Fruit fly (Drosophila melanogaster): Measurements from ENCODE around the gene Prx4.
A peak's percentile ranks its signal among the peaks of the same experiment; 100 is the strongest.

DNA sequence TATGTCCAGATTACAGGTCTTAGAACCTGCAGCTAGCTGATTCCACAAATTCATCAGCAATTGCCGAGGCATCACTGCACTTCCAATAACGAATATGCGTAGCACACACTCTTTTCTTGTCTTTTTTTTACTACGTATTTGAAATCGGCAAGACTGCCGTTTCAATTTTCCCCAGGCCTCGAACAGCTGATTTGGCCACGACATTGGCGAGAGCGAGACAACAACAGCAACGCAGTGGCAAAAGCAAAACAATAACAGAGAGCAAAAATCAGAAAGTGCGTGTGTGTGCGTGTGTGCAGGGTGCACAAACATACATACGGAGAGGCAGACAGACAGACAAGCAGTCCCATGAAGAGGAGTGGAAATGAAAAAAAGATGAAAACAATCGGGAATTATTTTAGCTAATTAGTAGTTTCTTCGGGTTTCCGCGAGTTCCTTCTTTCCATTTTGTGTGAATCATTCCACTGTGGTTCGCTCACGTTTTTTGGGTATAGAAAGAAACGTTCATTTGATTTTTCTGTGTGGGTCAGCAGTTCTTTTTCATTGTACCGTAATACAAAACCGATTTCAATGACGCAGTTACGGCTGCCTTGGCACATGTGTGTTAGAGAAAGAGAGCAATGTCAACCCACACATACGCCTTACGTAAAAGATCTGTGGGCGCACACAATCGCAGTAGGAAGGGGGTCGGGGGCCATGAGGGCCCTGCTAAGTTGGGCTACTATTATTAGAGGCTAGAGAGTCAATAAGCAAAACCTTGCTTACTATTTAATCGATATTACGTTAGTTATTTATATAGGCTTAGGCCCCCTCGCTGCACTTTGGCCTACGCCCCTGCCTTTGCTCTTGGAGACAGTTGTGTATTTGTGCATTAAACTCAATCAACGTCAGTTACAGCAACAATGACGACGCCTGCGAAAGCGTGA lies 18.2 kb downstream of the Prx4 start:
- TF ChIP-seq CG34367 (tag; optimal IDR thresholded peaks at IDR 0.05) (peak; percentile 99), Ets98B (GFP tag; IDR thresholded peaks at IDR 0.05) (peak; percentile 100), CG32121 (GFP tag; IDR thresholded peaks at IDR 0.05) (peak; percentile 100), CG12605 (GFP tag; IDR thresholded peaks at IDR 0.05) (peak; percentile 99), CG8159 (tag; optimal IDR thresholded peaks at IDR 0.05) (peak; percentile 99), CG9948 (tag; optimal IDR thresholded peaks at IDR 0.05) (peak; percentile 98), Pif1A (GFP tag; optimal IDR thresholded peaks at IDR 0.05) (peak; percentile 100), CG10348 (GFP tag; IDR thresholded peaks at IDR 0.05) (peak; percentile 100), Pif1B (GFP tag; optimal IDR thresholded peaks at IDR 0.05) (peak; percentile 99), CG15710 (tag; optimal IDR thresholded peaks at IDR 0.05) (peak; percentile 99), fd96Ca (GFP tag; IDR thresholded peaks at IDR 0.05) (peak; percentile 100)
